Worm (Caenorhabditis elegans): ENCODE results near the gene C07C7.3.

ce11 chrIV:9146111-9146510 is 19.7 kb upstream of the C07C7.3 start, which contains the start of gene daf-10:
- no peak for TF ChIP-seq ama-1 (optimal IDR thresholded peaks at IDR 0.05)
- no peak for TF ChIP-seq pha-4 (tag; optimal IDR thresholded peaks at IDR 0.05)
- TF ChIP-seq K09A11.1 (tag; optimal IDR thresholded peaks at IDR 0.05; ENCODE audit: insufficient read depth) = no peak
- TF ChIP-seq pros-1 (tag; optimal IDR thresholded peaks at IDR 0.05) = no peak
